Worm (Caenorhabditis elegans) whole organism, L4 larva: ENCODE data around the gene usp-46.

Experiments used
- ceh-32 ChIP-seq: sonication (generic microtip); optimal IDR thresholded peaks from 2 replicates; lab custom pipeline; 2016; ENCODE audit warnings: mild to moderate bottlenecking, missing genetic modification characterization, missing compliant biosample characterization; ENCODE audit not compliant: poor library complexity
- nhr-111 ChIP-seq: fragments of 200-800 bp; sonication (Bioruptor generic); optimal IDR thresholded peaks from 2 replicates; lab custom pipeline; 2018; ENCODE audit warnings: mild to moderate bottlenecking, missing genetic modification characterization, missing compliant biosample characterization
- rbr-2 ChIP-seq: sonication (generic microtip); optimal IDR thresholded peaks from 2 replicates; lab custom pipeline; 2016; ENCODE audit warnings: missing genotype, missing genetic modification characterization, missing compliant biosample characterization

DNA sequence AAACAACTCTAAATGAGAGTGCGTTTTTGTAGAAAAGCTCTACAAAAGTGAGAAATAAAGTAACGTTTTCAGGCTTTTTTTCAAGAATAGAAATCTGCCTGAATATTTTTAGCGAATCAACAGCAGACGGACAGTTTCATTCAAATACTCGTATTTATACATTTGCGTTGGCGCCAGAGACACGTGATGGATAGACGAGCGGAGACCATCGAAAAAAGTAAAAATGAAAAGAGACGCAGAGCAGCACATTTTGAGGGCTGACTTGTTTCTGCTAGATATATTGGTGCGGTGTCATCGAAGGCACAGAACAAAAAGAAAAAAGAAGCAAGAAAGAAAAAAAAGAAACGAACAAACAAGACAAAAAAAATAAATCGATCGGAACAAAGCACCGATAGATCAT is 49.6 kb downstream of the usp-46 start:
- TF ChIP-seq rbr-2 (peak; percentile 29), nhr-111 (GFP tag; lab: Kevin White, UChicago) (no peak), ceh-32 (tag; lab: Kevin White, UChicago) (no peak)
